Worm (Caenorhabditis elegans) whole organism, young adult: ENCODE results near the gene F22B5.4.

Source experiments
- F37B4.10 ChIP-seq: fragments of 200-800 bp; sonication (Bioruptor generic); IDR thresholded peaks from 2 replicates; pipeline ENCODE4 v1.3.6; 2022; ENCODE audit warnings: missing genetic modification characterization, missing compliant biosample characterization
- F49E8.2 ChIP-seq: sonication (generic microtip); optimal IDR thresholded peaks from 3 replicates; lab custom pipeline; 2017; ENCODE audit warnings: missing genetic modification characterization, mild to moderate bottlenecking, missing compliant biosample characterization, antibody characterized with exemption, moderate library complexity; ENCODE audit not compliant: insufficient read depth
- T07F8.4 ChIP-seq: sonication (generic microtip); optimal IDR thresholded peaks from 2 replicates; lab custom pipeline; 2016; ENCODE audit warnings: mild to moderate bottlenecking, missing genetic modification characterization, moderate library complexity, missing compliant biosample characterization
- ccch-3 ChIP-seq: fragments of 200-800 bp; sonication (Bioruptor generic); optimal IDR thresholded peaks from 2 replicates; lab custom pipeline; 2018; ENCODE audit warnings: mild to moderate bottlenecking, missing genetic modification characterization, missing compliant biosample characterization
- dpl-1 ChIP-seq: fragments of 150-350 bp; optimal IDR thresholded peaks from 2 replicates; lab custom pipeline; 2014; ENCODE audit warnings: missing biosample characterization, missing genetic modification reagents, missing genetic modification characterization
- ets-4 ChIP-seq: fragments of 200-800 bp; sonication (Bioruptor generic); optimal IDR thresholded peaks from 2 replicates; lab custom pipeline; 2018; ENCODE audit warnings: mild to moderate bottlenecking, missing genetic modification characterization, missing compliant biosample characterization
- lin-54 ChIP-seq: fragments of 200-800 bp; sonication (Bioruptor generic); optimal IDR thresholded peaks from 2 replicates; lab custom pipeline; 2018; ENCODE audit warnings: mild to moderate bottlenecking, missing genetic modification characterization, missing compliant biosample characterization
- madf-10 ChIP-seq: sonication (generic microtip); optimal IDR thresholded peaks from 2 replicates; lab custom pipeline; 2016; ENCODE audit warnings: mild to moderate bottlenecking, missing genetic modification characterization, missing compliant biosample characterization
- mes-4 ChIP-seq: sonication (generic microtip); optimal IDR thresholded peaks from 2 replicates; lab custom pipeline; 2016; ENCODE audit warnings: missing genotype, missing genetic modification characterization, missing compliant biosample characterization
- nhr-90 ChIP-seq: sonication (generic microtip); optimal IDR thresholded peaks from 2 replicates; lab custom pipeline; 2016; ENCODE audit warnings: missing genotype, mild to moderate bottlenecking, missing genetic modification characterization, missing compliant biosample characterization
- snpc-4 ChIP-seq, 5 experiments: fragments of 150-350 bp in 1 of 5; sonication (generic microtip) in 4 of 5; optimal IDR thresholded peaks; 2 replicates each; lab custom pipeline; 2014 to 2018; ENCODE audit warnings: missing genetic modification characterization in 5 of 5, missing biosample characterization in 3 of 5, antibody characterized with exemption in 2 of 5, mild to moderate bottlenecking in 2 of 5, missing compliant biosample characterization in 2 of 5, missing genotype in 2 of 5, moderate library complexity in 2 of 5, missing genetic modification reagents in 1 of 5
- unc-62 ChIP-seq: fragments of 150-350 bp; optimal IDR thresholded peaks from 2 replicates; lab custom pipeline; 2014; ENCODE audit warnings: missing biosample characterization, missing genetic modification reagents, missing genetic modification characterization

- TF ChIP-seq lin-54 (GFP tag; lab: Kevin White, UChicago): no peak
- TF ChIP-seq F49E8.2 (tag; lab: Kevin White, UChicago): no peak
- TF ChIP-seq mes-4: no peak
- no peak for TF ChIP-seq ccch-3 (GFP tag; lab: Kevin White, UChicago)
- TF ChIP-seq dpl-1 (GFP tag; lab: Kevin White, UChicago): no peak
- no peak for TF ChIP-seq T07F8.4
- TF ChIP-seq nhr-90 (tag; lab: Kevin White, UChicago): no peak
- TF ChIP-seq unc-62 (GFP tag; lab: Kevin White, UChicago): no peak
- no peak for TF ChIP-seq ets-4 (GFP tag; lab: Kevin White, UChicago)
- no peak for TF ChIP-seq snpc-4 (GFP tag; optimal IDR thresholded peaks at IDR 0.05; lab: Kevin White, UChicago)
- no peak for TF ChIP-seq snpc-4 (tag; optimal IDR thresholded peaks at IDR 0.05; lab: Kevin White, UChicago)
- TF ChIP-seq F37B4.10 (GFP tag; lab: Robert Waterston, UW): no peak
- no peak for TF ChIP-seq madf-10 (tag; lab: Kevin White, UChicago)
Measured at ce11 chrII:8494228-8494717, 44.8 kb downstream of the F22B5.4 start, which contains the start of gene M05D6.9.
